Worm (Caenorhabditis elegans) whole organism, mixed stage, embryonic: Measurements from ENCODE around the gene R07C3.13.

Experiments
- M03D4.4 ChIP-seq: sonication (generic microtip); optimal IDR thresholded peaks from 2 replicates; lab custom pipeline; 2017; ENCODE audit warnings: mild to moderate bottlenecking, missing genetic modification characterization, missing compliant biosample characterization
- blmp-1 ChIP-seq: fragments of 150-350 bp; optimal IDR thresholded peaks from 2 replicates; lab custom pipeline; 2014; ENCODE audit warnings: missing biosample characterization, missing genetic modification characterization
- ham-2 ChIP-seq: fragments of 200-800 bp; sonication (Bioruptor generic); optimal IDR thresholded peaks from 2 replicates; lab custom pipeline; 2018; ENCODE audit warnings: mild to moderate bottlenecking, missing genetic modification characterization, missing compliant biosample characterization
- lin-13 ChIP-seq: fragments of 150-350 bp; optimal IDR thresholded peaks from 2 replicates; lab custom pipeline; 2014; ENCODE audit warnings: missing biosample characterization, missing genetic modification characterization
- lsy-2 ChIP-seq: fragments of 150-350 bp; optimal IDR thresholded peaks from 2 replicates; lab custom pipeline; 2014; ENCODE audit warnings: missing biosample characterization, missing genetic modification characterization
- nhr-237 ChIP-seq: fragments of 150-350 bp; optimal IDR thresholded peaks from 2 replicates; lab custom pipeline; 2014; ENCODE audit warnings: missing biosample characterization, missing genetic modification characterization
- nhr-28 ChIP-seq: fragments of 150-350 bp; optimal IDR thresholded peaks from 2 replicates; lab custom pipeline; 2014; ENCODE audit warnings: missing biosample characterization, missing genetic modification characterization
- nhr-76 ChIP-seq: sonication (generic microtip); optimal IDR thresholded peaks from 2 replicates; lab custom pipeline; 2017; ENCODE audit warnings: missing biosample characterization, missing genetic modification characterization
- sptf-1 ChIP-seq: sonication (generic microtip); optimal IDR thresholded peaks from 2 replicates; lab custom pipeline; 2017; ENCODE audit warnings: mild to moderate bottlenecking, missing genetic modification characterization, moderate library complexity, missing compliant biosample characterization

- TF ChIP-seq nhr-28 (tag; lab: Kevin White, UChicago) = no peak
- no peak for TF ChIP-seq ham-2 (GFP tag; lab: Kevin White, UChicago)
- TF ChIP-seq blmp-1 (tag; lab: Kevin White, UChicago) = no peak
- no peak for TF ChIP-seq nhr-237 (tag; lab: Kevin White, UChicago)
- no peak for TF ChIP-seq lsy-2
- TF ChIP-seq M03D4.4 (tag; lab: Kevin White, UChicago) = no peak
- no peak for TF ChIP-seq nhr-76 (tag; lab: Kevin White, UChicago)
- no peak for TF ChIP-seq sptf-1 (tag; lab: Kevin White, UChicago)
- no peak for TF ChIP-seq lin-13 (tag; lab: Kevin White, UChicago)
Measured at ce11 chrII:961961-962360, 34.7 kb upstream of the R07C3.13 start, which contains the start of gene C32B5.13.
